Fruit fly (Drosophila melanogaster) whole organism, pupa: ENCODE measurements around the gene CG16749.

Source experiments
- CG13204 ChIP-seq: fragments of 200-800 bp; sonication (Bioruptor generic); optimal IDR thresholded peaks from 2 replicates; lab custom pipeline; 2018; ENCODE audit warnings: missing biosample characterization, mild to moderate bottlenecking, missing genetic modification characterization, moderate library complexity
- CG14655 ChIP-seq: fragments of 200-800 bp; sonication (Bioruptor generic); optimal IDR thresholded peaks from 3 replicates; lab custom pipeline; 2017; ENCODE audit warnings: mild to moderate bottlenecking, missing biosample characterization, missing genetic modification reagents, missing genetic modification characterization
- CG32121 ChIP-seq: fragments of 200-800 bp; sonication (Bioruptor generic); IDR thresholded peaks from 2 replicates; pipeline ENCODE4 v1.3.6; 2022; ENCODE audit warnings: missing biosample characterization, missing genetic modification characterization
- CG8301 ChIP-seq: fragments of 200-800 bp; sonication (Bioruptor generic); optimal IDR thresholded peaks from 2 replicates; lab custom pipeline; 2018; ENCODE audit warnings: missing biosample characterization, mild to moderate bottlenecking, missing genetic modification characterization
- Pif1A ChIP-seq: fragments of 200-800 bp; sonication (Bioruptor generic); optimal IDR thresholded peaks from 3 replicates; lab custom pipeline; 2016; ENCODE audit warnings: missing biosample characterization, missing genetic modification characterization

- TF ChIP-seq CG13204 (GFP tag; lab: Kevin White, UChicago) (no peak), CG14655 (GFP tag; lab: Kevin White, UChicago) (peak; percentile 76), CG32121 (GFP tag; lab: Robert Waterston, UW) (no peak), Pif1A (GFP tag; lab: Kevin White, UChicago) (peak; percentile 53), CG8301 (tag; lab: Kevin White, UChicago) (peak; percentile 79)
Observed at dm6 chr3R:9351415-9352379, 20.0 kb upstream of the CG16749 start.
